Fruit fly (Drosophila melanogaster): ENCODE measurements around the gene CG14711.

Gene CG14711

dm6 chr3R:11649449-11649848, 26.3 kb downstream of the CG14711 start (continued):
- peak; percentile 95 for TF ChIP-seq CG11398 (GFP tag; optimal IDR thresholded peaks at IDR 0.05)
- peak; percentile 91 for TF ChIP-seq CG7357 (GFP tag; IDR thresholded peaks at IDR 0.05)
- peak; percentile 89 for TF ChIP-seq Asciz (GFP tag; optimal IDR thresholded peaks at IDR 0.05)
- peak; percentile 96 for TF ChIP-seq CoRest (tag; optimal IDR thresholded peaks at IDR 0.05)
- TF ChIP-seq lmd (GFP tag; IDR thresholded peaks at IDR 0.05) = peak; percentile 98
- TF ChIP-seq CG11560 (tag; IDR thresholded peaks at IDR 0.05) = peak; percentile 90
- peak; percentile 97 for TF ChIP-seq pho (GFP tag; optimal IDR thresholded peaks at IDR 0.05)
- peak; percentile 93 for TF ChIP-seq Hr3 (GFP tag; optimal IDR thresholded peaks at IDR 0.05)
- peak; percentile 93 for TF ChIP-seq Ravus (GFP tag; IDR thresholded peaks at IDR 0.05)
- TF ChIP-seq CG11696 (GFP tag; IDR thresholded peaks at IDR 0.05) = peak; percentile 92
- peak; percentile 97 for TF ChIP-seq CG7786 (GFP tag; optimal IDR thresholded peaks at IDR 0.05)
- TF ChIP-seq CG13123 (GFP tag; optimal IDR thresholded peaks at IDR 0.05) = peak; percentile 91
- peak; percentile 97 for TF ChIP-seq maf-S (GFP tag; optimal IDR thresholded peaks at IDR 0.05)
- TF ChIP-seq da (GFP tag; optimal IDR thresholded peaks at IDR 0.05) = peak; percentile 95
- peak; percentile 98 for TF ChIP-seq CG13624 (GFP tag; optimal IDR thresholded peaks at IDR 0.05)
- peak; percentile 93 for TF ChIP-seq CG34376 (GFP tag; optimal IDR thresholded peaks at IDR 0.05)
- TF ChIP-seq Xrp1 (GFP tag; IDR thresholded peaks at IDR 0.05) = peak; percentile 95
- peak; percentile 81 for TF ChIP-seq CG8281 (tag; optimal IDR thresholded peaks at IDR 0.05)
- no peak for TF ChIP-seq Opbp (GFP tag; IDR thresholded peaks at IDR 0.05; ENCODE audit: partially characterized antibody)
- TF ChIP-seq gsb (GFP tag; IDR thresholded peaks at IDR 0.05) = peak; percentile 96
- peak; percentile 14 for TF ChIP-seq ac (GFP tag; optimal IDR thresholded peaks at IDR 0.05)
- no peak for TF ChIP-seq Sry-β (GFP tag; optimal IDR thresholded peaks at IDR 0.05)
- peak; percentile 98 for TF ChIP-seq CG9817 (tag; optimal IDR thresholded peaks at IDR 0.05)
- TF ChIP-seq CG6854 (GFP tag; optimal IDR thresholded peaks at IDR 0.05) = peak; percentile 89
- peak; percentile 90 for TF ChIP-seq Hmx (GFP tag; optimal IDR thresholded peaks at IDR 0.05)
- peak; percentile 21 for TF ChIP-seq CG7271 (tag; optimal IDR thresholded peaks at IDR 0.05)
- peak; percentile 97 for TF ChIP-seq ranshi (GFP tag; IDR thresholded peaks at IDR 0.05)
- peak; percentile 96 for TF ChIP-seq CG1647 (GFP tag; optimal IDR thresholded peaks at IDR 0.05)
- peak; percentile 96 for TF ChIP-seq pb (GFP tag; optimal IDR thresholded peaks at IDR 0.05)
- peak; percentile 96 for TF ChIP-seq CG17359 (tag; optimal IDR thresholded peaks at IDR 0.05)
- peak; percentile 19 for TF ChIP-seq pzg (GFP tag; optimal IDR thresholded peaks at IDR 0.05)
- TF ChIP-seq CG4282 (GFP tag; optimal IDR thresholded peaks at IDR 0.05) = peak; percentile 96
- TF ChIP-seq CG8388 (GFP tag; optimal IDR thresholded peaks at IDR 0.05) = peak; percentile 86
- no peak for TF ChIP-seq sc (optimal IDR thresholded peaks at IDR 0.05)
- TF ChIP-seq sc (GFP tag; optimal IDR thresholded peaks at IDR 0.05) = peak; percentile 66
- peak; percentile 91 for TF ChIP-seq Lim3 (GFP tag; IDR thresholded peaks at IDR 0.05)
- peak; percentile 98 for TF ChIP-seq Dbx (GFP tag; IDR thresholded peaks at IDR 0.05)
- TF ChIP-seq crp (GFP tag; optimal IDR thresholded peaks at IDR 0.05) = peak in 1 of 2 experiments; percentile 55
- TF ChIP-seq Fer2 (tag; optimal IDR thresholded peaks at IDR 0.05) = peak; percentile 96
- TF ChIP-seq Aef1 (GFP tag; IDR thresholded peaks at IDR 0.05) = peak; percentile 98
- peak; percentile 88 for TF ChIP-seq phol (tag; optimal IDR thresholded peaks at IDR 0.05)
- TF ChIP-seq CG10543 (GFP tag; optimal IDR thresholded peaks at IDR 0.05) = peak; percentile 98
- TF ChIP-seq Ada2b (GFP tag; IDR thresholded peaks at IDR 0.05) = peak; percentile 98
- peak; percentile 96 for TF ChIP-seq gcm2 (GFP tag; optimal IDR thresholded peaks at IDR 0.05)
- TF ChIP-seq CG11504 (tag; optimal IDR thresholded peaks at IDR 0.05) = peak; percentile 95
- TF ChIP-seq chinmo (GFP tag; IDR thresholded peaks at IDR 0.05; ENCODE audit: partially characterized antibody) = peak; percentile 54; the same call in 1 of the 4 replicates
- no peak for TF ChIP-seq br (optimal IDR thresholded peaks at IDR 0.05)
- TF ChIP-seq trh (GFP tag; optimal IDR thresholded peaks at IDR 0.05) = peak; percentile 88
- TF ChIP-seq MESR4 (GFP tag; optimal IDR thresholded peaks at IDR 0.05) = peak; percentile 49
- no peak for TF ChIP-seq Dll (GFP tag; IDR thresholded peaks at IDR 0.05; ENCODE audit: partially characterized antibody)
- peak; percentile 85 for TF ChIP-seq CG18011 (GFP tag; optimal IDR thresholded peaks at IDR 0.05)

Measured in whole organism, embryonic.